Worm (Caenorhabditis elegans) whole organism, midembryonic: ENCODE measurements around the gene dep-1.

Source experiments
- T22C8.4 ChIP-seq: fragments of 200-800 bp; sonication (Bioruptor generic); IDR thresholded peaks from 2 replicates; pipeline ENCODE4 v1.3.6; 2022; ENCODE audit warnings: missing genetic modification characterization, missing compliant biosample characterization
- cog-1 ChIP-seq: sonication (generic microtip); optimal IDR thresholded peaks from 2 replicates; lab custom pipeline; 2016; ENCODE audit warnings: missing genetic modification characterization, missing compliant biosample characterization
- flt-1 ChIP-seq: fragments of 200-800 bp; sonication (Bioruptor generic); IDR thresholded peaks from 2 replicates; pipeline ENCODE4 v1.3.6; 2022; ENCODE audit warnings: missing genetic modification characterization, missing compliant biosample characterization
- klf-2 ChIP-seq: fragments of 200-800 bp; sonication (Bioruptor generic); conservative IDR thresholded peaks from 2 replicates; pipeline ENCODE4 v1.3.6; 2022; ENCODE audit warnings: missing genetic modification reagents, missing genetic modification characterization, missing compliant biosample characterization
- med-1 ChIP-seq: sonication (generic microtip); optimal IDR thresholded peaks from 2 replicates; lab custom pipeline; 2017; ENCODE audit warnings: missing genetic modification characterization, mild to moderate bottlenecking, missing compliant biosample characterization, antibody characterized with exemption, missing genetic modification reagents; ENCODE audit not compliant: insufficient read depth
- ref-1 ChIP-seq: fragments of 200-800 bp; sonication (Bioruptor generic); conservative IDR thresholded peaks from 2 replicates; pipeline ENCODE4 v1.3.6; 2022; ENCODE audit warnings: missing genetic modification reagents, missing genetic modification characterization, missing compliant biosample characterization
- tab-1 ChIP-seq: fragments of 200-800 bp; sonication (Bioruptor generic); IDR thresholded peaks from 2 replicates; pipeline ENCODE4 v1.3.6; 2022; ENCODE audit warnings: missing genetic modification characterization, missing compliant biosample characterization
- ztf-23 ChIP-seq: fragments of 200-800 bp; sonication (Bioruptor generic); IDR thresholded peaks from 2 replicates; pipeline ENCODE4 v1.3.6; 2022; ENCODE audit warnings: missing genetic modification reagents, missing genetic modification characterization, missing compliant biosample characterization
- ztf-29 ChIP-seq: fragments of 200-800 bp; sonication (Bioruptor generic); IDR thresholded peaks from 2 replicates; pipeline ENCODE4 v1.3.6; 2022; ENCODE audit warnings: missing genetic modification reagents, missing genetic modification characterization, missing compliant biosample characterization

The dep-1 gene

DNA sequence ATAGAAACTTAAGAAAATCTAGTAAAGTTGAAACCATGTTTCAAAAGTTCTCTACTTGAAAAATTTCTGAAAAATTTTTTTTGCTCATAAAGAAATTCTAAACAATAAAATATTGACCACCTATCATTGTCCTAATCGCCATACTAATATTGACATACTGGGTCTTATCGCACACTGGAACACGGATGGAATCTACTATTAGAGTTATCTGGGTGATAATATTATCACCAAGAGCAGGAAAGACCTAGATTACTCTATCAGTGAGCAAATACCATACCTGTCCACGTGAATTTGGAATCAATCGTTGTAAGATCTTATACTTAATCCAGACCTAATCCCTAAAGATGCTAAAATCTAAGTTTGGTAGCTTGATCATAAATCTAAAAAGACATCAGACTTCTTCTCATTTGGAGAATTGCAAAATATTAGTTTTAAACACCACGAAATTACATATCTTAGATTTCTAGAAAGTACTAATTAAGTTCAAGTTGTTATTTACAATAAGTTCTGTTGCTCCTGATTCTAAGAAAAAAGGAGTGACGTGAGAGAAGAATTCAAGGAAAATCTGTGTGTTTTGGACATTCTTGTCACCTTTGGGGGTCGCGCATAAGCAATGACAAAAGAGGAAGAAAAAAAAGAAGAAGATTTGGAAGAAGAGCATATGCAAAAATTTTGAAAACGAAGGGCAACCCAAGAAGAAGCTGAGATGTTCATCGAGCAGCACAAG, 9.5 kb downstream of the dep-1 start:
- TF ChIP-seq flt-1 (GFP tag; lab: Robert Waterston, UW) (no peak), klf-2 (GFP tag; lab: Robert Waterston, UW) (no peak), ztf-29 (GFP tag; lab: Robert Waterston, UW) (no peak), T22C8.4 (GFP tag; lab: Robert Waterston, UW) (no peak), ref-1 (GFP tag; lab: Robert Waterston, UW) (no peak), ztf-23 (no peak), cog-1 (tag; lab: Kevin White, UChicago) (no peak), tab-1 (no peak), med-1 (no peak)

ce11 chrII:9007741-9008140, 11.9 kb downstream of the dep-1 start:
- TF ChIP-seq med-1 (no peak), klf-2 (GFP tag; lab: Robert Waterston, UW) (no peak), T22C8.4 (GFP tag; lab: Robert Waterston, UW) (no peak), cog-1 (tag; lab: Kevin White, UChicago) (no peak), flt-1 (GFP tag; lab: Robert Waterston, UW) (no peak), ref-1 (GFP tag; lab: Robert Waterston, UW) (no peak), ztf-23 (no peak), tab-1 (no peak), ztf-29 (GFP tag; lab: Robert Waterston, UW) (no peak)

ce11 chrII:9005067-9005466, 14.5 kb downstream of the dep-1 start, which contains the start of gene F44G4.7:
Gene F44G4.7, minus strand, starts transcription at chrII:9005167.
- no peak for TF ChIP-seq tab-1
- TF ChIP-seq flt-1 (GFP tag; lab: Robert Waterston, UW), result no peak
- TF ChIP-seq klf-2 (GFP tag; lab: Robert Waterston, UW), result no peak
- no peak for TF ChIP-seq ref-1 (GFP tag; lab: Robert Waterston, UW)
- TF ChIP-seq T22C8.4 (GFP tag; lab: Robert Waterston, UW), result no peak
- TF ChIP-seq ztf-23, result no peak
- TF ChIP-seq ztf-29 (GFP tag; lab: Robert Waterston, UW), result no peak
- no peak for TF ChIP-seq cog-1 (tag; lab: Kevin White, UChicago)
- no peak for TF ChIP-seq med-1

- no peak for TF ChIP-seq flt-1 (GFP tag; lab: Robert Waterston, UW)
Measured at ce11 chrII:9001743-9002222, 17.8 kb downstream of the dep-1 start, which contains the start of gene F44G4.6. Gene F44G4.6, minus strand, starts transcription at chrII:9001793.

DNA sequence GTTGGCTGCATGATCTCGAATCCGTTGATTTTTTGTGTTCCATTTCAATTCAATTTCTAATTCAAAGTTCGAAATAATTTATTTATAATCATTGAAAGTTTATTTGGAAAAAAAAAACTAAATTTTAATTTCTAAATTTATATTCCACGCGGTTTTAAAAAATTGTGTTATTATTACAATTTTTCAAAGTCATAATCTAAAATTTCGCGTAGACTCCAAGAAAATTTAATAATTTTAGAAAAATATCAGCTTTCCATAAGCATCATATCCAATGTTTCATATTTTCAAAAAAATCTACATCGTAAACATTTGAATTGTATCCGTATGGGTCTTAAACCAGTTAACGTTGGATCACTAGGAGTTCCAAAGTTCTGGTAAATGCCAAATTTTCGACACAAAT, 19.3 kb downstream of the dep-1 start, which contains the start of gene F44G4.5:
TSS of gene F44G4.5 (minus strand) at position 101 of the 400 bp plus-strand sequence.
- no peak for TF ChIP-seq flt-1 (GFP tag; lab: Robert Waterston, UW)

- no peak for TF ChIP-seq ztf-29 (GFP tag; lab: Robert Waterston, UW)
- no peak for TF ChIP-seq klf-2 (GFP tag; lab: Robert Waterston, UW)
- TF ChIP-seq med-1, result no peak
- TF ChIP-seq tab-1, result no peak
- TF ChIP-seq ztf-23, result no peak
- no peak for TF ChIP-seq flt-1 (GFP tag; lab: Robert Waterston, UW)
- TF ChIP-seq ref-1 (GFP tag; lab: Robert Waterston, UW), result no peak
- TF ChIP-seq T22C8.4 (GFP tag; lab: Robert Waterston, UW), result no peak
- no peak for TF ChIP-seq cog-1 (tag; lab: Kevin White, UChicago)
Measured at ce11 chrII:8997479-8997878, 22.1 kb downstream of the dep-1 start, which contains the start of the genes F44G4.3 and tdp-1. Gene F44G4.3, minus strand, starts transcription at chrII:8997662. Gene tdp-1, plus strand, starts transcription at chrII:8997825.

DNA sequence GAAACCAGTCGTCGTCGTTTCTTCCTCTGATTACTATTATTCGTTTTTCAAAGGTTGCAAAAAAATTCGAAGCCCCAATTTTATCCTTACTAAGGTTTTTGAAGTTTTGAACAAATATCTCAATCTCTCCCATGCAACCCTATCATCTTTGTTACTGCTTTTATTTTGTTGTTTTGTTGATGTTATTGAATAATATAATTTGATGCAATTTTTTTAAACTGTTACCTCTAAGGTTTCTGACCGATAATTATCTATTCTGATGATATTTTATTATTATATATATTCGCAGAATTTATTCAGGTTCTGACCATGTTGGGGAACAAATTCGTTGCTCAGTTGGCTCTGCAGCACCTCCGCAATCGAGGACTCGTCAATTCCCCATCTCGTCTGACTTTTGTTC, 23.5 kb downstream of the dep-1 start, which contains the start of gene ndub-2:
TSS of gene ndub-2 (plus strand) at position 301 of the 400 bp plus-strand sequence.
- TF ChIP-seq med-1 (no peak), flt-1 (GFP tag; lab: Robert Waterston, UW) (no peak), ref-1 (GFP tag; lab: Robert Waterston, UW) (no peak), T22C8.4 (GFP tag; lab: Robert Waterston, UW) (no peak), cog-1 (tag; lab: Kevin White, UChicago) (no peak), klf-2 (GFP tag; lab: Robert Waterston, UW) (no peak), ztf-23 (no peak), ztf-29 (GFP tag; lab: Robert Waterston, UW) (no peak), tab-1 (no peak)

- TF ChIP-seq cog-1 (tag; lab: Kevin White, UChicago) (no peak), ztf-23 (no peak), med-1 (no peak), tab-1 (no peak), flt-1 (GFP tag; lab: Robert Waterston, UW) (no peak), T22C8.4 (GFP tag; lab: Robert Waterston, UW) (no peak), ztf-29 (GFP tag; lab: Robert Waterston, UW) (no peak)
Measured at ce11 chrII:8994336-8994735, 25.3 kb downstream of the dep-1 start, which contains the start of gene F44G4.1. Gene F44G4.1, plus strand, starts transcription at chrII:8994636.

DNA sequence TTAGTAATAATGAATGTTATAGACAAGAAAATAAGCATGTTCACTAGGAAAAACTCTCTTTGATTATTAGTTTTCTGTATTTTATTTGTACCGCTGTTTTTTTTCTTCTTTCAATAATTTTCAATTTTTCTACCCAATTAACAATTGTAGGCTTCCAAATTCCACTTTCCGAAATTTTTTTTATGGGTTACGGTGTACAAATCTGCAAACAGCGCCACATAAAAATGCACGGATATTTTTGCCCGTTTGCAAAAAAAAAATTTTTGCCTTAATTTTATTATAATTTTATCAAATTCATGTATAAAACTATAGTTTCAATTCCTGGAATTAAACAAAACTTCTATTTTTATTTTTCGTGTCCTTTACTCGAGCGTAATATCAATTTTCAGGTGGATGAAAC, 26.8 kb downstream of the dep-1 start, which contains the start of gene ooc-5:
TSS of gene ooc-5 (plus strand) at position 381 of the 400 bp plus-strand sequence.
- TF ChIP-seq klf-2 (GFP tag; lab: Robert Waterston, UW), result no peak
- TF ChIP-seq ref-1 (GFP tag; lab: Robert Waterston, UW), result no peak
- TF ChIP-seq med-1, result no peak
- no peak for TF ChIP-seq flt-1 (GFP tag; lab: Robert Waterston, UW)
- TF ChIP-seq cog-1 (tag; lab: Kevin White, UChicago), result no peak
- TF ChIP-seq tab-1, result no peak
- TF ChIP-seq ztf-23, result no peak
- no peak for TF ChIP-seq T22C8.4 (GFP tag; lab: Robert Waterston, UW)
- TF ChIP-seq ztf-29 (GFP tag; lab: Robert Waterston, UW), result no peak

DNA sequence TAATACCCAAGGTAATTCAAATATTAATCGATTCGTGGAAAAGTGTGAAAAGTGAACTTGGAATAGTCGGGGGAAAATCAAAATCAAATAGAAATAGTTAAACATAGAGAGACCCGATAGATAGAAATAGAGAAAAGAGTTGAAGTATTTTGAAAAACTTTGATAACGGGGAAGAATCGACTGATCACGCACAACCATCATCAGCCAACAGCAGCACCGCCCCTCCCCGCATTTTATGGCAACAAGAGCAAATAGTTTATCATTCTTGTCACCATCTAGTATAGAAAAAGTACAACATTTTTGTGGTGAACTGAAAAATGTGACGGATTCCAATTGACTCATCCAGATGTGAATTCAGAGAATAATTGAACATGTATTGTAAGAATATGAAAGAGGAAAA, 28.0 kb downstream of the dep-1 start:
- no peak for TF ChIP-seq flt-1 (GFP tag; lab: Robert Waterston, UW)
- no peak for TF ChIP-seq cog-1 (tag; lab: Kevin White, UChicago)
- TF ChIP-seq ref-1 (GFP tag; lab: Robert Waterston, UW), result no peak
- TF ChIP-seq tab-1, result no peak
